Worm (Caenorhabditis elegans) whole organism, L1 larva: ENCODE results near the gene klc-1.

ENCODE experiments used
- ceh-88 ChIP-seq: fragments of 200-800 bp; sonication (Bioruptor generic); IDR thresholded peaks from 2 replicates; pipeline ENCODE4 v1.3.6; 2022; ENCODE audit warnings: missing genetic modification characterization, missing compliant biosample characterization
- efl-1 ChIP-seq, 4 experiments: fragments of 150-350 bp; optimal IDR thresholded peaks in 3 of 4; peaks in 1 of 4; 1 replicate in 1 of 4; 2 replicates in 3 of 4; lab custom pipeline; 2014; ENCODE audit warnings: missing biosample characterization in 2 of 4, missing genetic modification characterization in 2 of 4, missing genetic modification reagents in 2 of 4
- elt-2 ChIP-seq: sonication (generic microtip); optimal IDR thresholded peaks from 2 replicates; lab custom pipeline; 2016; ENCODE audit warnings: missing genetic modification characterization, mild to moderate bottlenecking, inconsistent platforms, missing compliant biosample characterization, missing genetic modification reagents
- jun-1 ChIP-seq: fragments of 150-350 bp; optimal IDR thresholded peaks from 2 replicates; lab custom pipeline; 2014; ENCODE audit warnings: missing biosample characterization, missing genetic modification reagents, missing genetic modification characterization
- lin-15B ChIP-seq: fragments of 150-350 bp; sonication (generic microtip); optimal IDR thresholded peaks from 3 replicates; lab custom pipeline; 2014; ENCODE audit warnings: missing biosample characterization, missing genetic modification characterization
- lsy-2 ChIP-seq, 2 experiments: fragments of 150-350 bp; optimal IDR thresholded peaks; 2 replicates each; lab custom pipeline; 2014; ENCODE audit warnings: missing biosample characterization in 2 of 2, missing genetic modification characterization in 2 of 2
- nhr-71 ChIP-seq: sonication (generic microtip); optimal IDR thresholded peaks from 2 replicates; lab custom pipeline; 2016; ENCODE audit warnings: mild to moderate bottlenecking, missing genetic modification characterization, moderate library complexity, missing compliant biosample characterization
- rnt-1 ChIP-seq: sonication (generic microtip); optimal IDR thresholded peaks from 2 replicates; lab custom pipeline; 2016; ENCODE audit warnings: mild to moderate bottlenecking, missing genetic modification characterization, moderate library complexity, missing compliant biosample characterization
- snu-23 ChIP-seq: sonication (generic microtip); optimal IDR thresholded peaks from 2 replicates; lab custom pipeline; 2016; ENCODE audit warnings: missing genetic modification characterization, missing compliant biosample characterization
- unc-62 ChIP-seq: fragments of 150-350 bp; optimal IDR thresholded peaks from 2 replicates; lab custom pipeline; 2014; ENCODE audit warnings: missing biosample characterization, missing genetic modification reagents, missing genetic modification characterization
- ztf-11 ChIP-seq, 2 experiments: sonication (generic microtip); optimal IDR thresholded peaks; 2 replicates each; lab custom pipeline; 2016 to 2017; ENCODE audit warnings: missing genetic modification characterization in 2 of 2, missing biosample characterization in 1 of 2, missing compliant biosample characterization in 1 of 2

Gene klc-1

ce11 chrIV:11130774-11131173 lies 47.2 kb downstream of the klc-1 start:
- TF ChIP-seq efl-1 (optimal IDR thresholded peaks at IDR 0.05; lab: Kevin White, UChicago) (no peak), efl-1 (GFP tag; optimal IDR thresholded peaks at IDR 0.05 in 1 of 2; lab: Kevin White, UChicago) (peak in 1 of 2 experiments; percentile 66), lsy-2 (tag; optimal IDR thresholded peaks at IDR 0.05; lab: Kevin White, UChicago) (peak in 1 of 2 experiments; percentile 28), nhr-71 (tag; lab: Kevin White, UChicago) (peak; percentile 8), snu-23 (GFP tag; lab: Kevin White, UChicago) (no peak), ztf-11 (tag; optimal IDR thresholded peaks at IDR 0.05; lab: Kevin White, UChicago) (no peak), rnt-1 (tag; lab: Kevin White, UChicago) (peak; percentile 31), ceh-88 (GFP tag; lab: Robert Waterston, UW) (no peak), elt-2 (tag; lab: Kevin White, UChicago) (peak; percentile 1), lin-15B (tag; lab: Kevin White, UChicago) (no peak)

ce11 chrIV:11131268-11131667 lies 47.7 kb downstream of the klc-1 start, which contains the start of gene ard-1:
ard-1 (plus strand) TSS chrIV:11131279.
- no peak for TF ChIP-seq unc-62 (GFP tag; lab: Kevin White, UChicago)
- TF ChIP-seq jun-1 (tag; lab: Kevin White, UChicago), result no peak
- TF ChIP-seq, all 84 proteins: peak for 0
